Fruit fly (Drosophila melanogaster): ENCODE measurements around the gene SA1.

SA1 gene

dm6 chr2L:6948540-6948942 is 1.7 kb upstream of the SA1 start, which contains the start of gene ihog:
TSS of gene ihog (minus strand) at chr2L:6948808.
- no peak for TF ChIP-seq acj6 (GFP tag; optimal IDR thresholded peaks at IDR 0.05)
- no peak for TF ChIP-seq svp (GFP tag)
- TF ChIP-seq Eip78C (GFP tag): peak; percentile 80
- TF ChIP-seq Hr39 (GFP tag; optimal IDR thresholded peaks at IDR 0.05): peak; percentile 9
- no peak for TF ChIP-seq CG6276 (GFP tag; optimal IDR thresholded peaks at IDR 0.05)
- TF ChIP-seq pdm3 (GFP tag; optimal IDR thresholded peaks at IDR 0.05): no peak
- TF ChIP-seq CG6163 (GFP tag; IDR thresholded peaks at IDR 0.05): 0 out of 3 replicates have a peak, but pooled peaks have one; percentile 20
- no peak for TF ChIP-seq CG6854 (GFP tag; optimal IDR thresholded peaks at IDR 0.05)
- TF ChIP-seq CG34406 (GFP tag; optimal IDR thresholded peaks at IDR 0.05): no peak
- no peak for TF ChIP-seq Ets96B (tag; optimal IDR thresholded peaks at IDR 0.05)
- no peak for TF ChIP-seq CG6792 (GFP tag; optimal IDR thresholded peaks at IDR 0.05)
- TF ChIP-seq CG8119 (GFP tag; IDR thresholded peaks at IDR 0.05): no peak
- TF ChIP-seq Sox14 (GFP tag; optimal IDR thresholded peaks at IDR 0.05): peak; percentile 34
- no peak for TF ChIP-seq CG9139 (GFP tag; optimal IDR thresholded peaks at IDR 0.05)
- no peak for TF ChIP-seq CG10631 (GFP tag; optimal IDR thresholded peaks at IDR 0.05)
- no peak for TF ChIP-seq Hr38 (GFP tag; optimal IDR thresholded peaks at IDR 0.05)
- no peak for TF ChIP-seq Hr4 (GFP tag; optimal IDR thresholded peaks at IDR 0.05)
- no peak for TF ChIP-seq CG11902 (GFP tag; optimal IDR thresholded peaks at IDR 0.05)

- TF ChIP-seq fkh (GFP tag; optimal IDR thresholded peaks at IDR 0.05) (no peak), dac (GFP tag; optimal IDR thresholded peaks at IDR 0.05) (no peak), CG3032 (tag; optimal IDR thresholded peaks at IDR 0.05) (no peak), fd85E (GFP tag; optimal IDR thresholded peaks at IDR 0.05) (no peak), CG7368 (GFP tag; optimal IDR thresholded peaks at IDR 0.05) (no peak), CG31627 (GFP tag; optimal IDR thresholded peaks at IDR 0.05) (peak; percentile 22), CG6854 (GFP tag; optimal IDR thresholded peaks at IDR 0.05) (peak; percentile 35), esn (GFP tag; optimal IDR thresholded peaks at IDR 0.05) (peak; percentile 45), CG15336 (GFP tag; IDR thresholded peaks at IDR 0.05) (no peak), achi (GFP tag; optimal IDR thresholded peaks at IDR 0.05) (no peak), OdsH (GFP tag; optimal IDR thresholded peaks at IDR 0.05) (no peak), spab (GFP tag; optimal IDR thresholded peaks at IDR 0.05) (no peak), svp (GFP tag) (no peak), vri (GFP tag; optimal IDR thresholded peaks at IDR 0.05) (peak; percentile 59), CG8319 (GFP tag; optimal IDR thresholded peaks at IDR 0.05) (no peak)
These were observed 6.5 kb downstream of the SA1 start, which contains the start of the genes CG13775 and CG3430 for dm6 chr2L:6956725-6957124. TSS of gene CG13775 (minus strand) at chr2L:6956950. TSS of gene CG3430 (plus strand) at chr2L:6957008.

dm6 chr2L:6960165-6960564 is 9.9 kb downstream of the SA1 start, which contains the start of the genes Atac1 and Hmgcl:
TSS of gene Atac1 (minus strand) at chr2L:6960328.
TSS of gene Hmgcl (plus strand) at chr2L:6960377.
- no peak for TF ChIP-seq CG34406 (GFP tag; optimal IDR thresholded peaks at IDR 0.05)
- TF ChIP-seq vri (GFP tag; optimal IDR thresholded peaks at IDR 0.05): peak; percentile 93

dm6 chr2L:6964022-6964434 is 13.8 kb downstream of the SA1 start, which contains the start of the genes sip2 and Coprox:
TSS of gene sip2 (minus strand) at chr2L:6964074.
TSS of gene Coprox (plus strand) at chr2L:6964421.
- TF ChIP-seq CG8319 (GFP tag; optimal IDR thresholded peaks at IDR 0.05) (no peak), CG10631 (GFP tag; optimal IDR thresholded peaks at IDR 0.05) (peak; percentile 84), lz (GFP tag; optimal IDR thresholded peaks at IDR 0.05) (peak; percentile 15), Lpt (GFP tag; optimal IDR thresholded peaks at IDR 0.05) (no peak), CG8119 (GFP tag; IDR thresholded peaks at IDR 0.05) (peak; percentile 54; the same call in 1 of the 3 replicates), Sox102F (GFP tag; optimal IDR thresholded peaks at IDR 0.05) (no peak), Ets96B (tag; optimal IDR thresholded peaks at IDR 0.05) (no peak), CG6276 (GFP tag; optimal IDR thresholded peaks at IDR 0.05) (no peak), CG1621 (tag; optimal IDR thresholded peaks at IDR 0.05) (no peak), CG11294 (GFP tag; IDR thresholded peaks at IDR 0.05) (no peak), Hr4 (GFP tag; optimal IDR thresholded peaks at IDR 0.05) (no peak), Gug (GFP tag; IDR thresholded peaks at IDR 0.05) (peak; percentile 22; the same call in 1 of the 2 replicates), topi (GFP tag; optimal IDR thresholded peaks at IDR 0.05) (no peak), CG16779 (tag; optimal IDR thresholded peaks at IDR 0.05) (no peak), CG8632 (GFP tag; optimal IDR thresholded peaks at IDR 0.05) (no peak), pdm3 (GFP tag; optimal IDR thresholded peaks at IDR 0.05) (no peak), dac (GFP tag; optimal IDR thresholded peaks at IDR 0.05) (no peak), spab (GFP tag; optimal IDR thresholded peaks at IDR 0.05) (no peak), eg (GFP tag; IDR thresholded peaks at IDR 0.05) (peak; percentile 77), Met (GFP tag; optimal IDR thresholded peaks at IDR 0.05) (no peak), CG6808 (GFP tag; optimal IDR thresholded peaks at IDR 0.05) (no peak), ss (GFP tag; optimal IDR thresholded peaks at IDR 0.05) (no peak), CG6163 (GFP tag; IDR thresholded peaks at IDR 0.05) (peak; percentile 48; the same call in 1 of the 3 replicates), CG9139 (GFP tag; optimal IDR thresholded peaks at IDR 0.05) (no peak), CG4318 (GFP tag; optimal IDR thresholded peaks at IDR 0.05) (no peak), Eip78C (GFP tag) (peak; percentile 56), fkh (GFP tag; optimal IDR thresholded peaks at IDR 0.05) (peak; percentile 83), CG11902 (GFP tag; optimal IDR thresholded peaks at IDR 0.05) (no peak)
